Fruit fly (Drosophila melanogaster) whole organism, embryonic: Measurements from ENCODE around the gene CG14104.

Source experiments
- Antp ChIP-seq: fragments of 200-800 bp; sonication (Bioruptor generic); optimal IDR thresholded peaks from 3 replicates; lab custom pipeline; 2016; ENCODE audit warnings: missing biosample characterization, missing genetic modification characterization
- Bgb ChIP-seq: fragments of 200-800 bp; sonication (Bioruptor generic); IDR thresholded peaks from 2 replicates; pipeline ENCODE4 v1.3.6; 2022; ENCODE audit warnings: missing biosample characterization, missing genetic modification characterization; ENCODE audit not compliant: partially characterized antibody
- Bteb2 ChIP-seq: fragments of 200-800 bp; sonication (Bioruptor generic); optimal IDR thresholded peaks from 2 replicates; lab custom pipeline; 2016; ENCODE audit warnings: missing biosample characterization, missing genetic modification characterization
- CG10267 ChIP-seq: fragments of 200-800 bp; sonication (Bioruptor generic); optimal IDR thresholded peaks from 2 replicates; lab custom pipeline; 2018; ENCODE audit warnings: missing biosample characterization, mild to moderate bottlenecking, missing genetic modification characterization, moderate library complexity
- CG10366 ChIP-seq: fragments of 200-800 bp; sonication (Bioruptor generic); IDR thresholded peaks from 2 replicates; pipeline ENCODE4 v1.3.6; 2022; ENCODE audit warnings: missing biosample characterization, missing genetic modification characterization
- CG10431 ChIP-seq: fragments of 200-800 bp; sonication (Bioruptor generic); optimal IDR thresholded peaks from 3 replicates; lab custom pipeline; 2018; ENCODE audit warnings: missing biosample characterization, mild to moderate bottlenecking, missing genetic modification characterization
- CG1233 ChIP-seq: fragments of 200-800 bp; sonication (Bioruptor generic); optimal IDR thresholded peaks from 4 replicates; lab custom pipeline; 2018; ENCODE audit warnings: missing biosample characterization, mild to moderate bottlenecking, missing genetic modification characterization
- CG15073 ChIP-seq: fragments of 200-800 bp; sonication (Bioruptor generic); optimal IDR thresholded peaks from 2 replicates; lab custom pipeline; 2016; ENCODE audit warnings: missing biosample characterization, missing genetic modification characterization
- CG16813 ChIP-seq: fragments of 200-800 bp; sonication (Bioruptor generic); IDR thresholded peaks from 3 replicates; pipeline ENCODE4 v1.3.6; 2022; ENCODE audit warnings: missing biosample characterization, missing genetic modification characterization; ENCODE audit not compliant: partially characterized antibody
- CG17361 ChIP-seq: fragments of 200-800 bp; sonication (Bioruptor generic); IDR thresholded peaks from 3 replicates; pipeline ENCODE4 v1.3.6; 2022; ENCODE audit warnings: missing biosample characterization, missing genetic modification characterization
- CG1792 ChIP-seq: fragments of 200-800 bp; sonication (Bioruptor generic); optimal IDR thresholded peaks from 2 replicates; lab custom pipeline; 2016; ENCODE audit warnings: missing biosample characterization, missing genetic modification characterization
- CG18262 ChIP-seq: fragments of 200-800 bp; optimal IDR thresholded peaks from 3 replicates; lab custom pipeline; 2019; ENCODE audit warnings: missing biosample characterization, mild to moderate bottlenecking, missing genetic modification characterization, moderate library complexity
- CG34224 ChIP-seq: fragments of 200-800 bp; sonication (Bioruptor generic); IDR thresholded peaks from 3 replicates; pipeline ENCODE4 v1.3.6; 2022; ENCODE audit warnings: missing biosample characterization, missing genetic modification characterization; ENCODE audit not compliant: partially characterized antibody
- CG34376 ChIP-seq: fragments of 200-800 bp; sonication (Bioruptor generic); optimal IDR thresholded peaks from 2 replicates; lab custom pipeline; 2018; ENCODE audit warnings: missing biosample characterization, mild to moderate bottlenecking, missing genetic modification characterization
- CG3995 ChIP-seq: fragments of 200-800 bp; sonication (Bioruptor generic); optimal IDR thresholded peaks from 3 replicates; lab custom pipeline; 2016; ENCODE audit warnings: missing biosample characterization, missing genetic modification characterization
- CG4282 ChIP-seq: fragments of 200-800 bp; sonication (Bioruptor generic); optimal IDR thresholded peaks from 2 replicates; lab custom pipeline; 2016; ENCODE audit warnings: missing biosample characterization, missing genetic modification characterization
- CG4328 ChIP-seq: fragments of 200-800 bp; sonication (Bioruptor generic); optimal IDR thresholded peaks from 3 replicates; lab custom pipeline; 2017; ENCODE audit warnings: missing biosample characterization, missing genetic modification reagents, missing genetic modification characterization
- CG4707 ChIP-seq: fragments of 200-800 bp; sonication (Bioruptor generic); optimal IDR thresholded peaks from 2 replicates; lab custom pipeline; 2018; ENCODE audit warnings: missing biosample characterization, mild to moderate bottlenecking, missing genetic modification characterization, moderate library complexity
- CG5245 ChIP-seq: fragments of 200-800 bp; sonication (Bioruptor generic); optimal IDR thresholded peaks from 3 replicates; lab custom pipeline; 2016; ENCODE audit warnings: missing biosample characterization, missing genetic modification characterization
- CG6175 ChIP-seq: fragments of 200-800 bp; sonication (Bioruptor generic); IDR thresholded peaks from 3 replicates; pipeline ENCODE4 v1.3.6; 2022; ENCODE audit warnings: missing biosample characterization, missing genetic modification characterization
- CG6791 ChIP-seq: fragments of 200-800 bp; sonication (Bioruptor generic); IDR thresholded peaks from 3 replicates; pipeline ENCODE4 v1.3.6; 2022; ENCODE audit warnings: missing biosample characterization, missing genetic modification characterization; ENCODE audit not compliant: partially characterized antibody
- CG7372 ChIP-seq: fragments of 200-800 bp; sonication (Bioruptor generic); IDR thresholded peaks from 2 replicates; pipeline ENCODE4 v1.3.6; 2022; ENCODE audit warnings: missing biosample characterization, missing genetic modification characterization
- CG7786 ChIP-seq: fragments of 200-800 bp; sonication (Bioruptor generic); optimal IDR thresholded peaks from 2 replicates; lab custom pipeline; 2016; ENCODE audit warnings: missing biosample characterization, missing genetic modification characterization
- Dll ChIP-seq: fragments of 200-800 bp; sonication (Bioruptor generic); IDR thresholded peaks from 4 replicates; pipeline ENCODE4 v1.3.6; 2022; ENCODE audit warnings: missing biosample characterization, missing genetic modification characterization; ENCODE audit not compliant: partially characterized antibody
- Dref ChIP-seq: fragments of 200-800 bp; sonication (Bioruptor generic); IDR thresholded peaks from 2 replicates; pipeline ENCODE4 v1.3.6; 2022; ENCODE audit warnings: missing biosample characterization, missing genetic modification characterization
- Fer1 ChIP-seq: fragments of 200-800 bp; sonication (Bioruptor generic); optimal IDR thresholded peaks from 2 replicates; lab custom pipeline; 2017; ENCODE audit warnings: missing biosample characterization, mild to moderate bottlenecking, missing genetic modification characterization
- Lpt ChIP-seq: fragments of >200 bp; optimal IDR thresholded peaks from 2 replicates; lab custom pipeline; 2018; ENCODE audit warnings: missing biosample characterization, missing genetic modification characterization
- Mrtf ChIP-seq: fragments of 200-800 bp; sonication (Bioruptor generic); IDR thresholded peaks from 3 replicates; pipeline ENCODE4 v1.3.6; 2022; ENCODE audit warnings: missing biosample characterization, missing genetic modification characterization
- Myb ChIP-seq: fragments of 200-800 bp; sonication (Bioruptor generic); optimal IDR thresholded peaks from 2 replicates; lab custom pipeline; 2016; ENCODE audit warnings: missing biosample characterization, missing genetic modification characterization
- Nf-YA ChIP-seq: fragments of 200-800 bp; sonication (Bioruptor generic); IDR thresholded peaks from 2 replicates; pipeline ENCODE4 v1.3.6; 2022; ENCODE audit warnings: missing biosample characterization, missing genetic modification characterization
- Oli ChIP-seq: fragments of 200-800 bp; sonication (Bioruptor generic); optimal IDR thresholded peaks from 2 replicates; lab custom pipeline; 2018; ENCODE audit warnings: missing biosample characterization, mild to moderate bottlenecking, missing genetic modification characterization, moderate library complexity
- Side ChIP-seq: fragments of 200-800 bp; sonication (Bioruptor generic); optimal IDR thresholded peaks from 2 replicates; lab custom pipeline; 2016; ENCODE audit warnings: missing biosample characterization, missing genetic modification characterization
- Sry-δ ChIP-seq: fragments of 200-800 bp; sonication (Bioruptor generic); optimal IDR thresholded peaks from 2 replicates; lab custom pipeline; 2016; ENCODE audit warnings: missing biosample characterization, missing genetic modification characterization
- az2 ChIP-seq: fragments of 200-800 bp; sonication (Bioruptor generic); optimal IDR thresholded peaks from 3 replicates; lab custom pipeline; 2016; ENCODE audit warnings: missing biosample characterization, missing genetic modification characterization
- bsh ChIP-seq, 2 experiments: fragments of 200-800 bp; sonication (Bioruptor generic); optimal IDR thresholded peaks; 2 replicates each; lab custom pipeline; 2017 to 2018; ENCODE audit warnings: mild to moderate bottlenecking in 2 of 2, missing biosample characterization in 2 of 2, missing genetic modification characterization in 2 of 2, moderate library complexity in 1 of 2
- chinmo ChIP-seq: fragments of 200-800 bp; sonication (Bioruptor generic); IDR thresholded peaks from 4 replicates; pipeline ENCODE4 v1.3.6; 2022; ENCODE audit warnings: missing biosample characterization, missing genetic modification characterization; ENCODE audit not compliant: partially characterized antibody
- ci ChIP-seq: fragments of 200-800 bp; sonication (Bioruptor generic); IDR thresholded peaks from 3 replicates; pipeline ENCODE4 v1.3.6; 2022; ENCODE audit warnings: missing biosample characterization, missing genetic modification characterization
- emc ChIP-seq: fragments of 200-800 bp; sonication (Bioruptor generic); optimal IDR thresholded peaks from 2 replicates; lab custom pipeline; 2016; ENCODE audit warnings: missing biosample characterization, missing genetic modification characterization
- gem ChIP-seq: fragments of 200-800 bp; sonication (Bioruptor generic); optimal IDR thresholded peaks from 2 replicates; lab custom pipeline; 2019; ENCODE audit warnings: missing biosample characterization, mild to moderate bottlenecking, missing genetic modification characterization, moderate library complexity
- hb ChIP-seq: fragments of 200-800 bp; sonication (Bioruptor generic); IDR thresholded peaks from 3 replicates; pipeline ENCODE4 v1.3.6; 2022; ENCODE audit warnings: missing biosample characterization, missing genetic modification characterization; ENCODE audit not compliant: partially characterized antibody
- her ChIP-seq: fragments of 200-800 bp; sonication (Bioruptor generic); optimal IDR thresholded peaks from 2 replicates; lab custom pipeline; 2016; ENCODE audit warnings: missing biosample characterization, missing genetic modification characterization
- hkb ChIP-seq, 2 experiments: fragments of 200-800 bp in 1 of 2; fragments of >200 bp in 1 of 2; sonication (Bioruptor generic) in 1 of 2; IDR thresholded peaks in 1 of 2; optimal IDR thresholded peaks in 1 of 2; 2 replicates each; pipeline versions ENCODE4 v1.3.6 to Lab custom; 2017 to 2022; ENCODE audit warnings: missing biosample characterization in 1 of 2, missing genetic modification characterization in 1 of 2
- jumu ChIP-seq: fragments of 200-800 bp; sonication (Bioruptor generic); optimal IDR thresholded peaks from 3 replicates; lab custom pipeline; 2016; ENCODE audit warnings: missing biosample characterization, missing genetic modification characterization
- kay ChIP-seq: fragments of 200-800 bp; sonication (Bioruptor generic); optimal IDR thresholded peaks from 2 replicates; lab custom pipeline; 2016; ENCODE audit warnings: missing biosample characterization, missing genetic modification characterization
- klu ChIP-seq: fragments of 200-800 bp; sonication (Bioruptor generic); IDR thresholded peaks from 2 replicates; pipeline ENCODE4 v1.3.6; 2022; ENCODE audit warnings: missing biosample characterization, missing genetic modification characterization
- lmd ChIP-seq: fragments of 200-800 bp; sonication (Bioruptor generic); IDR thresholded peaks from 2 replicates; pipeline ENCODE4 v1.3.6; 2022; ENCODE audit warnings: missing biosample characterization, missing genetic modification characterization
- scrt ChIP-seq: fragments of 200-800 bp; sonication (Bioruptor generic); optimal IDR thresholded peaks from 2 replicates; lab custom pipeline; 2018; ENCODE audit warnings: missing biosample characterization, mild to moderate bottlenecking, missing genetic modification characterization, moderate library complexity
- z ChIP-seq: fragments of 200-800 bp; sonication (Bioruptor generic); IDR thresholded peaks from 3 replicates; pipeline ENCODE4 v1.3.6; 2022; ENCODE audit warnings: missing biosample characterization, missing genetic modification characterization

Gene CG14104

dm6 chr3L:19817807-19818531 is 11.0 kb upstream of the CG14104 start, which contains the start of the genes Fibp and Deaf1 (continued):
- peak; percentile 62 for TF ChIP-seq Myb
- 0 out of 3 replicates have a peak, but pooled peaks have one; percentile 39 for TF ChIP-seq Mrtf
- TF ChIP-seq CG10267 (tag; lab: Kevin White, UChicago): peak; percentile 72
- peak; percentile 26 for TF ChIP-seq emc (GFP tag; lab: Kevin White, UChicago)
- peak; percentile 85 for TF ChIP-seq Antp
- no peak for TF ChIP-seq z (GFP tag; lab: Robert Waterston, UW)
- TF ChIP-seq hkb (optimal IDR thresholded peaks at IDR 0.05; lab: Kevin White, UChicago): no peak
- no peak for TF ChIP-seq hkb (GFP tag; IDR thresholded peaks at IDR 0.05; lab: Robert Waterston, UW)
- peak; percentile 92 for TF ChIP-seq CG17361
- TF ChIP-seq CG15073 (GFP tag; lab: Kevin White, UChicago): peak; percentile 7
- TF ChIP-seq CG3995: peak; percentile 50
- TF ChIP-seq az2: peak; percentile 77
- TF ChIP-seq CG7372: peak; percentile 59
- TF ChIP-seq Nf-YA (GFP tag; lab: Robert Waterston, UW): peak; percentile 18; the same call in 1 of the 2 replicates
- peak; percentile 85 for TF ChIP-seq gem (tag; lab: Kevin White, UChicago)
- peak; percentile 80 for TF ChIP-seq jumu (GFP tag; lab: Kevin White, UChicago)
- TF ChIP-seq CG10431 (GFP tag; lab: Kevin White, UChicago): peak; percentile 32
- TF ChIP-seq Dref: peak; percentile 74
- TF ChIP-seq bsh (GFP tag; optimal IDR thresholded peaks at IDR 0.05; lab: Kevin White, UChicago): peak in 1 of 2 experiments; percentile 59
- peak; percentile 99 for TF ChIP-seq CG6791 (GFP tag; lab: Robert Waterston, UW)
- TF ChIP-seq Side (GFP tag; lab: Kevin White, UChicago): peak; percentile 80
- TF ChIP-seq Bgb (GFP tag; lab: Robert Waterston, UW): peak; percentile 99
- TF ChIP-seq Fer1: peak; percentile 24
- no peak for TF ChIP-seq CG4707 (GFP tag; lab: Kevin White, UChicago)
- TF ChIP-seq CG1792 (GFP tag; lab: Kevin White, UChicago): peak; percentile 46
- TF ChIP-seq CG18262 (tag; lab: Kevin White, UChicago): peak; percentile 81
- TF ChIP-seq CG34224 (GFP tag; lab: Robert Waterston, UW): peak; percentile 91
- peak; percentile 73 for TF ChIP-seq klu (GFP tag; lab: Robert Waterston, UW)
- peak; percentile 98 for TF ChIP-seq Sry-δ (GFP tag; lab: Kevin White, UChicago)
- TF ChIP-seq ci (GFP tag; lab: Robert Waterston, UW): peak; percentile 34; the same call in 1 of the 3 replicates
- peak; percentile 48; the same call in 1 of the 2 replicates for TF ChIP-seq CG10366 (GFP tag; lab: Robert Waterston, UW)
- peak; percentile 39 for TF ChIP-seq CG4282 (GFP tag; lab: Kevin White, UChicago)
- TF ChIP-seq Oli (tag; lab: Kevin White, UChicago): no peak
- TF ChIP-seq her (GFP tag; lab: Kevin White, UChicago): peak; percentile 46
- TF ChIP-seq CG16813: peak; percentile 100
- TF ChIP-seq Dll: peak; percentile 95
- TF ChIP-seq CG34376 (GFP tag; lab: Kevin White, UChicago): peak; percentile 50
- peak; percentile 42; the same call in 1 of the 3 replicates for TF ChIP-seq CG6175
- peak; percentile 27 for TF ChIP-seq CG5245
- TF ChIP-seq scrt (GFP tag; lab: Kevin White, UChicago): peak; percentile 29
- peak; percentile 25 for TF ChIP-seq Lpt (GFP tag; lab: Kevin White, UChicago)
- peak; percentile 78 for TF ChIP-seq CG7786
- TF ChIP-seq chinmo (GFP tag; lab: Robert Waterston, UW): peak; percentile 98
- peak; percentile 72 for TF ChIP-seq CG1233 (GFP tag; lab: Kevin White, UChicago)
- peak; percentile 99 for TF ChIP-seq hb (GFP tag; lab: Robert Waterston, UW)
- peak; percentile 89 for TF ChIP-seq Bteb2 (GFP tag; lab: Kevin White, UChicago)
- TF ChIP-seq kay: peak; percentile 66
- peak; percentile 62 for TF ChIP-seq CG4328 (GFP tag; lab: Kevin White, UChicago)
- peak; percentile 71; the same call in 1 of the 2 replicates for TF ChIP-seq lmd (GFP tag; lab: Robert Waterston, UW)
